Fruit fly (Drosophila melanogaster): ENCODE data around the gene Reph.

The Reph gene

dm6 chr2L:3840975-3841374 lies 37.6 kb downstream of the Reph start (continued):
- TF ChIP-seq CG10366 (GFP tag; IDR thresholded peaks at IDR 0.05): peak; percentile 57
- TF ChIP-seq CG17802 (tag; optimal IDR thresholded peaks at IDR 0.05): peak; percentile 15
- TF ChIP-seq CG10979 (tag; optimal IDR thresholded peaks at IDR 0.05): peak; percentile 66
- TF ChIP-seq fd96Cb (tag; optimal IDR thresholded peaks at IDR 0.05): peak; percentile 49
- peak; percentile 31 for TF ChIP-seq CG15696 (tag; optimal IDR thresholded peaks at IDR 0.05)
- TF ChIP-seq nom (GFP tag; optimal IDR thresholded peaks at IDR 0.05): no peak
- peak; percentile 12 for TF ChIP-seq az2 (GFP tag; optimal IDR thresholded peaks at IDR 0.05)
- peak; percentile 5 for TF ChIP-seq CG8359 (GFP tag; optimal IDR thresholded peaks at IDR 0.05; ENCODE audit: borderline replicate concordance)
- peak; percentile 20 for TF ChIP-seq Xbp1 (GFP tag; optimal IDR thresholded peaks at IDR 0.05)
- no peak for TF ChIP-seq tna (GFP tag; IDR thresholded peaks at IDR 0.05; ENCODE audit: partially characterized antibody)
- TF ChIP-seq CG1024 (GFP tag; IDR thresholded peaks at IDR 0.05): 0 out of 2 replicates have a peak, but pooled peaks have one; percentile 40
- TF ChIP-seq CG4730 (GFP tag; IDR thresholded peaks at IDR 0.05): 0 out of 2 replicates have a peak, but pooled peaks have one; percentile 35
- peak; percentile 12; the same call in 1 of the 3 replicates for TF ChIP-seq ase (GFP tag; IDR thresholded peaks at IDR 0.05)
- TF ChIP-seq nmo (GFP tag; optimal IDR thresholded peaks at IDR 0.05): peak; percentile 49
- TF ChIP-seq CG31441 (GFP tag; IDR thresholded peaks at IDR 0.05): peak; percentile 56; the same call in 1 of the 2 replicates
- peak; percentile 32 for TF ChIP-seq Hsf (GFP tag; optimal IDR thresholded peaks at IDR 0.05)
- TF ChIP-seq CG33213 (GFP tag; optimal IDR thresholded peaks at IDR 0.05): peak; percentile 7
- no peak for TF ChIP-seq sr (GFP tag; IDR thresholded peaks at IDR 0.05)
- peak; percentile 39 for TF ChIP-seq CG8388 (GFP tag; optimal IDR thresholded peaks at IDR 0.05)
- TF ChIP-seq pb (GFP tag; optimal IDR thresholded peaks at IDR 0.05): no peak
- peak; percentile 38 for TF ChIP-seq CG33557 (GFP tag; optimal IDR thresholded peaks at IDR 0.05)
- peak in 1 of 3 experiments; percentile 53 for TF ChIP-seq lola (GFP tag; optimal IDR thresholded peaks at IDR 0.05)
- peak; percentile 35; the same call in 1 of the 3 replicates for TF ChIP-seq Optix (GFP tag; IDR thresholded peaks at IDR 0.05)
- TF ChIP-seq shn (GFP tag; optimal IDR thresholded peaks at IDR 0.05): no peak
- TF ChIP-seq CG1603 (tag; optimal IDR thresholded peaks at IDR 0.05): peak; percentile 72
- TF ChIP-seq CG30431 (GFP tag; optimal IDR thresholded peaks at IDR 0.05): peak; percentile 32
- 0 out of 2 replicates have a peak, but pooled peaks have one; percentile 14 for TF ChIP-seq Ada2b (GFP tag; IDR thresholded peaks at IDR 0.05)
- TF ChIP-seq jing (GFP tag; optimal IDR thresholded peaks at IDR 0.05): peak; percentile 9
- TF ChIP-seq ap (GFP tag; IDR thresholded peaks at IDR 0.05): 0 out of 2 replicates have a peak, but pooled peaks have one; percentile 25
- no peak for TF ChIP-seq CG10543 (GFP tag; optimal IDR thresholded peaks at IDR 0.05)
- peak; percentile 11 for TF ChIP-seq trem (tag; optimal IDR thresholded peaks at IDR 0.05)
- TF ChIP-seq zfh1 (GFP tag; IDR thresholded peaks at IDR 0.05): peak; percentile 66; the same call in 2 of the 3 replicates
- TF ChIP-seq CG10267 (tag; optimal IDR thresholded peaks at IDR 0.05): peak; percentile 32
- TF ChIP-seq CG13775 (GFP tag; optimal IDR thresholded peaks at IDR 0.05): peak; percentile 14
- peak; percentile 47 for TF ChIP-seq dmrt99B (tag; optimal IDR thresholded peaks at IDR 0.05)
- TF ChIP-seq CG6254 (GFP tag; optimal IDR thresholded peaks at IDR 0.05): peak; percentile 49
- no peak for TF ChIP-seq hkb (optimal IDR thresholded peaks at IDR 0.05)
- TF ChIP-seq hkb (GFP tag; IDR thresholded peaks at IDR 0.05): peak; percentile 32; the same call in 1 of the 2 replicates
- no peak for TF ChIP-seq pan (optimal IDR thresholded peaks at IDR 0.05)
- TF ChIP-seq pan (GFP tag; optimal IDR thresholded peaks at IDR 0.05 in 1 of 2, IDR thresholded peaks at IDR 0.05 in 1 of 2): peak in 1 of 2 experiments; percentile 38
- no peak for TF ChIP-seq ERR (GFP tag; optimal IDR thresholded peaks at IDR 0.05)
- peak; percentile 11 for TF ChIP-seq CG1602 (GFP tag; optimal IDR thresholded peaks at IDR 0.05)
- no peak for TF ChIP-seq D (optimal IDR thresholded peaks at IDR 0.05)
- TF ChIP-seq D (GFP tag; optimal IDR thresholded peaks at IDR 0.05): peak; percentile 58
- TF ChIP-seq Dref (GFP tag; IDR thresholded peaks at IDR 0.05): no peak
- TF ChIP-seq cwo (GFP tag; optimal IDR thresholded peaks at IDR 0.05): no peak
- TF ChIP-seq CG10209 (GFP tag; optimal IDR thresholded peaks at IDR 0.05): peak; percentile 8
- TF ChIP-seq CG4360 (GFP tag; IDR thresholded peaks at IDR 0.05): 0 out of 2 replicates have a peak, but pooled peaks have one; percentile 26
- 0 out of 2 replicates have a peak, but pooled peaks have one; percentile 19 for TF ChIP-seq CG32772 (GFP tag; IDR thresholded peaks at IDR 0.05)
- peak; percentile 60 for TF ChIP-seq phol (tag; optimal IDR thresholded peaks at IDR 0.05)
